Worm (Caenorhabditis elegans): Measurements from ENCODE around the gene T08G5.2.

The T08G5.2 gene

DNA sequence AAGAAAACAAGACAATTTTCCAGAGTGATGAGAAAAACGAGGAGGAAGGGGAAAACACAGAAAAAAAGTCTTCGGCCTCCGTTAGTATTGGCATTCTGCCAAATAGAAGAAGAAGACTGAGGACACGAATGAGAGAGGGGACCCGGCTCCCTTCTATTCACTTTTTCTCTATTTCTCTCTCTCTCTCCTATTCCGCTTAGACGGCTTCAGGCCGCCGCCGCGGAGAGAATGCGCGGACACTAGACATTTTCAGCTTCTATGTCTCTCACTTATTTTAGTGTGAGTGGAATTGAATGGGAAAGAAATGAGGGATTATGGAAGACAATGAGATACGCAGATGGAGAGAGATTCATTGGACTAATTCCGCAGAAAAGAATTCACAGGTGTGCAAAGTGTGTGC lies 19.3 kb downstream of the T08G5.2 start:
- no peak for TF ChIP-seq jun-1 (tag; optimal IDR thresholded peaks at IDR 0.05)
- no peak for TF ChIP-seq sup-37 (GFP tag; optimal IDR thresholded peaks at IDR 0.05)
- peak; percentile 12 for TF ChIP-seq tbx-2 (tag; optimal IDR thresholded peaks at IDR 0.05)
- 0 out of 2 replicates have a peak, but pooled peaks have one; percentile 2 for TF ChIP-seq isw-1 (GFP tag; IDR thresholded peaks at IDR 0.05)
- TF ChIP-seq egl-13 (tag; optimal IDR thresholded peaks at IDR 0.05) = no peak
- TF ChIP-seq tlp-1 (tag; optimal IDR thresholded peaks at IDR 0.05) = no peak
- TF ChIP-seq lin-35 (GFP tag; optimal IDR thresholded peaks at IDR 0.05) = peak in 1 of 2 experiments; percentile 16
- TF ChIP-seq egl-27 (tag; optimal IDR thresholded peaks at IDR 0.05) = no peak
- TF ChIP-seq nhr-28 (tag; optimal IDR thresholded peaks at IDR 0.05) = no peak
- no peak for TF ChIP-seq pag-3 (tag; optimal IDR thresholded peaks at IDR 0.05; ENCODE audit: borderline replicate concordance, insufficient read depth)
- no peak for TF ChIP-seq unc-30 (tag; optimal IDR thresholded peaks at IDR 0.05)
- peak in 1 of 2 experiments; percentile 10 for TF ChIP-seq efl-1 (optimal IDR thresholded peaks at IDR 0.05)
- TF ChIP-seq efl-1 (GFP tag; optimal IDR thresholded peaks at IDR 0.05 in 1 of 2) = no peak
- TF ChIP-seq swsn-7 (tag; optimal IDR thresholded peaks at IDR 0.05) = no peak
- TF ChIP-seq ceh-82 (tag; optimal IDR thresholded peaks at IDR 0.05) = peak in 2 of 3 experiments; percentile 9 to 28
- peak in 1 of 2 experiments; percentile 37 for TF ChIP-seq lsy-2 (tag; optimal IDR thresholded peaks at IDR 0.05)
- no peak for TF ChIP-seq hlh-4 (tag; optimal IDR thresholded peaks at IDR 0.05)
- TF ChIP-seq lir-3 (tag; optimal IDR thresholded peaks at IDR 0.05; ENCODE audit: poor library complexity) = no peak
- peak; percentile 40 for TF ChIP-seq pax-3 (tag; optimal IDR thresholded peaks at IDR 0.05)
- TF ChIP-seq ceh-63 (GFP tag; optimal IDR thresholded peaks at IDR 0.05) = no peak
- peak; percentile 25 for TF ChIP-seq nhr-71 (tag; optimal IDR thresholded peaks at IDR 0.05)
- no peak for TF ChIP-seq ces-1 (GFP tag; optimal IDR thresholded peaks at IDR 0.05)
- TF ChIP-seq unc-86 (tag; optimal IDR thresholded peaks at IDR 0.05) = peak; percentile 28
- no peak for TF ChIP-seq nhr-90 (tag; optimal IDR thresholded peaks at IDR 0.05; ENCODE audit: poor library complexity)
- TF ChIP-seq blmp-1 (tag; optimal IDR thresholded peaks at IDR 0.05) = no peak
- peak; percentile 5 for TF ChIP-seq ceh-8 (GFP tag; optimal IDR thresholded peaks at IDR 0.05)
- no peak for TF ChIP-seq lin-15B (tag; optimal IDR thresholded peaks at IDR 0.05)
- TF ChIP-seq lin-14 (GFP tag; optimal IDR thresholded peaks at IDR 0.05) = peak; percentile 63
- TF ChIP-seq F16B12.6 (tag; optimal IDR thresholded peaks at IDR 0.05) = no peak
- no peak for TF ChIP-seq skn-1 (tag; optimal IDR thresholded peaks at IDR 0.05)
- no peak for TF ChIP-seq ceh-88 (GFP tag; IDR thresholded peaks at IDR 0.05)
- TF ChIP-seq rnt-1 (tag; optimal IDR thresholded peaks at IDR 0.05) = no peak
- TF ChIP-seq mdl-1 (tag; optimal IDR thresholded peaks at IDR 0.05) = no peak
- no peak for TF ChIP-seq zip-4 (GFP tag; optimal IDR thresholded peaks at IDR 0.05)
- no peak for TF ChIP-seq lin-39 (tag; optimal IDR thresholded peaks at IDR 0.05)
- no peak for TF ChIP-seq alr-1 (tag; optimal IDR thresholded peaks at IDR 0.05; ENCODE audit: borderline replicate concordance)
- no peak for TF ChIP-seq ztf-11 (tag; optimal IDR thresholded peaks at IDR 0.05)
- TF ChIP-seq C16A3.4 (tag; optimal IDR thresholded peaks at IDR 0.05) = no peak
- TF ChIP-seq ama-1 (optimal IDR thresholded peaks at IDR 0.05) = no peak
- no peak for TF ChIP-seq efl-3 (GFP tag; optimal IDR thresholded peaks at IDR 0.05)
- TF ChIP-seq nhr-47 (tag; optimal IDR thresholded peaks at IDR 0.05) = peak; percentile 27
- no peak for TF ChIP-seq elt-3 (tag; optimal IDR thresholded peaks at IDR 0.05)
- TF ChIP-seq vab-15 (tag; optimal IDR thresholded peaks at IDR 0.05) = no peak
- peak; percentile 42 for TF ChIP-seq fkh-8 (tag; optimal IDR thresholded peaks at IDR 0.05)
- TF ChIP-seq ceh-90 (tag; optimal IDR thresholded peaks at IDR 0.05) = no peak
- no peak for TF ChIP-seq nhr-77 (tag; optimal IDR thresholded peaks at IDR 0.05)
- no peak for TF ChIP-seq sox-4 (tag; optimal IDR thresholded peaks at IDR 0.05)
- TF ChIP-seq mab-9 (GFP tag; IDR thresholded peaks at IDR 0.05) = no peak
- TF ChIP-seq C04F5.9 (tag; optimal IDR thresholded peaks at IDR 0.05) = no peak
- TF ChIP-seq irx-1 (tag; optimal IDR thresholded peaks at IDR 0.05) = no peak

Data from whole organism, L1 larva.